Fruit fly (Drosophila melanogaster) whole organism, wandering third instar larva: ENCODE results near the gene CG14459.

Source experiments
- Abd-B ChIP-seq: fragments of >200 bp; optimal IDR thresholded peaks from 2 replicates; lab custom pipeline; 2017; ENCODE audit warnings: missing biosample characterization, missing genetic modification characterization
- CG32264 ChIP-seq: fragments of 200-800 bp; sonication (Bioruptor generic); optimal IDR thresholded peaks from 2 replicates; lab custom pipeline; 2016; ENCODE audit warnings: missing biosample characterization, missing genetic modification characterization
- CrebA ChIP-seq: fragments of 200-800 bp; sonication (Bioruptor generic); optimal IDR thresholded peaks from 2 replicates; lab custom pipeline; 2016; ENCODE audit warnings: missing biosample characterization, mild to moderate bottlenecking, missing genetic modification characterization, borderline replicate concordance
- Dfd ChIP-seq: fragments of >200 bp; optimal IDR thresholded peaks from 2 replicates; lab custom pipeline; 2017; ENCODE audit warnings: missing biosample characterization, missing genetic modification characterization
- Dif ChIP-seq: fragments of 200-275, 200-300 bp; sonication (Bioruptor generic); optimal IDR thresholded peaks from 2 replicates; lab custom pipeline; 2018; ENCODE audit warnings: missing biosample characterization, missing genetic modification characterization; ENCODE audit not compliant: partially characterized antibody
- GATAd ChIP-seq: sonication (Bioruptor generic); optimal IDR thresholded peaks from 2 replicates; lab custom pipeline; 2016; ENCODE audit warnings: missing biosample characterization, missing genetic modification characterization
- Hr83 ChIP-seq: fragments of 200-300 bp; sonication (Bioruptor generic); optimal IDR thresholded peaks from 2 replicates; lab custom pipeline; 2016; ENCODE audit warnings: missing biosample characterization, mild to moderate bottlenecking, missing genetic modification characterization, moderate library complexity; ENCODE audit not compliant: poor library complexity, severe bottlenecking
- Jra ChIP-seq: sonication (Bioruptor generic); optimal IDR thresholded peaks from 2 replicates; lab custom pipeline; 2016; ENCODE audit warnings: missing biosample characterization, missing genetic modification characterization
- Mio ChIP-seq: sonication (Bioruptor generic); optimal IDR thresholded peaks from 2 replicates; lab custom pipeline; 2016; ENCODE audit warnings: missing biosample characterization, missing genetic modification characterization
- Myc ChIP-seq: fragments of >200 bp; optimal IDR thresholded peaks from 2 replicates; lab custom pipeline; 2017
- OdsH ChIP-seq: fragments of 200-800 bp; sonication (Bioruptor generic); optimal IDR thresholded peaks from 2 replicates; lab custom pipeline; 2016; ENCODE audit warnings: missing biosample characterization, mild to moderate bottlenecking, missing genetic modification characterization
- Vsx2 ChIP-seq: fragments of 200-300, 225-300 bp; sonication (Bioruptor generic); optimal IDR thresholded peaks from 2 replicates; lab custom pipeline; 2018; ENCODE audit warnings: missing biosample characterization, missing genetic modification characterization; ENCODE audit not compliant: partially characterized antibody
- br ChIP-seq: fragments of 200-800 bp; sonication (Bioruptor generic); optimal IDR thresholded peaks from 2 replicates; lab custom pipeline; 2016; ENCODE audit warnings: missing biosample characterization, missing genetic modification characterization
- brk ChIP-seq: fragments of 200-800 bp; sonication (Bioruptor generic); optimal IDR thresholded peaks from 2 replicates; lab custom pipeline; 2016; ENCODE audit warnings: missing biosample characterization, mild to moderate bottlenecking, missing genetic modification characterization
- dmrt93B ChIP-seq: fragments of 200-800 bp; sonication (Bioruptor generic); optimal IDR thresholded peaks from 2 replicates; lab custom pipeline; 2018; ENCODE audit warnings: missing biosample characterization, mild to moderate bottlenecking, missing genetic modification characterization
- dsf ChIP-seq: sonication (Bioruptor generic); optimal IDR thresholded peaks from 2 replicates; lab custom pipeline; 2016; ENCODE audit warnings: missing biosample characterization, missing genetic modification characterization, borderline replicate concordance
- foxo ChIP-seq, 2 experiments: fragments of 200-800 bp; sonication (Bioruptor generic); optimal IDR thresholded peaks; 2 replicates in 1 of 2; 3 replicates in 1 of 2; lab custom pipeline; 2016 to 2017; ENCODE audit warnings: missing biosample characterization in 2 of 2, missing genetic modification characterization in 2 of 2
- fru ChIP-seq: fragments of 200-800 bp; sonication (Bioruptor generic); optimal IDR thresholded peaks from 3 replicates; lab custom pipeline; 2016; ENCODE audit warnings: missing biosample characterization, mild to moderate bottlenecking, missing genetic modification characterization
- h ChIP-seq: fragments of 200-800 bp; sonication (Bioruptor generic); optimal IDR thresholded peaks from 3 replicates; lab custom pipeline; 2016; ENCODE audit warnings: missing biosample characterization, mild to moderate bottlenecking, missing genetic modification characterization
- jim ChIP-seq: fragments of 175-275, 200-325 bp; sonication (Bioruptor generic); optimal IDR thresholded peaks from 2 replicates; lab custom pipeline; 2016; ENCODE audit warnings: missing biosample characterization, mild to moderate bottlenecking, missing genetic modification characterization
- lola ChIP-seq: fragments of >200 bp; optimal IDR thresholded peaks from 2 replicates; lab custom pipeline; 2017; ENCODE audit warnings: missing biosample characterization, missing genetic modification characterization
- pan ChIP-seq: fragments of >200 bp; optimal IDR thresholded peaks from 2 replicates; lab custom pipeline; 2017
- psq ChIP-seq: fragments of 200-800 bp; sonication (Bioruptor generic); optimal IDR thresholded peaks from 3 replicates; lab custom pipeline; 2017; ENCODE audit warnings: missing biosample characterization, mild to moderate bottlenecking, missing genetic modification characterization, moderate library complexity
- rgr ChIP-seq: fragments of 200-800 bp; sonication (Bioruptor generic); optimal IDR thresholded peaks from 3 replicates; lab custom pipeline; 2016; ENCODE audit warnings: missing biosample characterization, mild to moderate bottlenecking, missing genetic modification characterization
- sage ChIP-seq: fragments of 200-800 bp; sonication (Bioruptor generic); optimal IDR thresholded peaks from 2 replicates; lab custom pipeline; 2016; ENCODE audit warnings: missing biosample characterization, mild to moderate bottlenecking, missing genetic modification characterization
- tai ChIP-seq: sonication (Bioruptor generic); optimal IDR thresholded peaks from 2 replicates; lab custom pipeline; 2016; ENCODE audit warnings: missing biosample characterization, missing genetic modification characterization
- usp ChIP-seq: fragments of >200 bp; optimal IDR thresholded peaks from 2 replicates; lab custom pipeline; 2017; ENCODE audit warnings: missing biosample characterization, missing genetic modification characterization

Gene CG14459

DNA sequence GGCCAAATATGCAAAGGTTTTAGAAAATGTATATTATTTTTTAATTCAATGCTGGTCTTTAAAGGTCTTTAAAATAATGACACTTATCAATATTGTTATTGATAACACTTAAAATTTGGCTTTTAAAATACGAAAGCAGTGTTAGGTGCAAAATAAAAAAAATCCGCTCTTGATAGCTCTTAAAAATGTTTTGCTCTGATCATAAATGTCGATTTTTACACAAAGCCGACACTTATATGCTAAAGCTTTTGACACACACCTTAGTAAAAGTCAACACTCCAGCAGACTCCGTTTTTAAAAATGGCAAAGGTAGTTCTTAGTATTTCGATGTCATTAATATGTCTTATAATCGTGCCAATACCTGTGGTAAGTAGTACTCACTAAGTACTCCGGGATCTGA lies 7.6 kb upstream of the CG14459 start, which contains the start of gene CG33766:
TSS of gene CG33766 (plus strand) at position 301 of the 400 bp plus-strand sequence.
- TF ChIP-seq br = no peak
- no peak for TF ChIP-seq pan (lab: Kevin White, UChicago)
- TF ChIP-seq foxo (GFP tag; optimal IDR thresholded peaks at IDR 0.05; lab: Kevin White, UChicago) = no peak
- TF ChIP-seq dmrt93B (GFP tag; lab: Kevin White, UChicago) = no peak
- no peak for TF ChIP-seq brk

DNA sequence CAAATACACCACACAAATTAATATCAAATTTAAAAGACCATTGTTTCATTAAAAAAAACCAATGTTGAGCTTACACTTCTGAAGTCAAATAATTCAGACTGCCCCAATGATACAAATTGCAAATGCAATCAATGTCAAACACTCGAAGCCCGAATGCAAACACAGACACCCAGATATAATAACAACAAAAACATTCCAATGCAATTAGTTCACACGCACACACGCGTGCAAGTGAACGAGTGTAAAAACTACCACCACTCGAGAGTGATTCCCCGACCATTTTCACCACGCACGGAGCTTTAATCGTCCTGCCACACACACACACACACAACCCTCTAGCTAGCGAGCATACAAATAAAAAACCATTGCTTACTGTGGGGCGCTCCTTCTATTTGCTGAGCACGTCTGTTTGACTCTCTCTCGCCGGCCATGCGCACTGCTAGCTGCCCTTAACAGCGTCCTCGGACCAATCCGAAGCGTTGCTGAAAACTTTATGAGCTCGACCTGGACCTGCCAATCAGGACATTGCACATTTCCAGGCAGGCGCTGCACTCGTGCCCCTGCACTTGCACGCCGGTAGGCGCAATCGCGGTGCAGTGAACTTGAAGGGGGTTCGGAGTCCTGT lies 4.7 kb upstream of the CG14459 start:
- no peak for TF ChIP-seq fru
- TF ChIP-seq, all 38 proteins: peak for 0

DNA sequence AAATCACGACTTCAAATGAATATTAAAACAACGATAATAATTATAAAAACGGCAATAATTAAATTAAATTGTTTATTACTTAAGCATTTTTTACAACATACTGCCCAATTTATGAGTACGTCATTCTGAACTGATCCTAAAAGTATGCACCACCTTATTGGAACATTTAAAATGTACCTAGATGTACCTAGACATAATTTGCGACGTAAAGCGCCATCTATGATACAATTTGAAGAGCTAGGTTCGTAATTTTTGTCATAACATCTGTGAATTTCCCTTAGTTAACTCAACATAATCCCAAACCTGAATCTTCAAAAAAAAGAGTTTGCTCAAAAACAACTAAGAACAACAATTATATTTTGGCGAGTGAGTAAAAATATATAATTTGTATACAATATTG lies 3.6 kb downstream of the CG14459 start:
- TF ChIP-seq Myc (peak; percentile 52), h (GFP tag; lab: Kevin White, UChicago) (no peak)
- TF ChIP-seq, all 38 proteins: peak for 1

DNA sequence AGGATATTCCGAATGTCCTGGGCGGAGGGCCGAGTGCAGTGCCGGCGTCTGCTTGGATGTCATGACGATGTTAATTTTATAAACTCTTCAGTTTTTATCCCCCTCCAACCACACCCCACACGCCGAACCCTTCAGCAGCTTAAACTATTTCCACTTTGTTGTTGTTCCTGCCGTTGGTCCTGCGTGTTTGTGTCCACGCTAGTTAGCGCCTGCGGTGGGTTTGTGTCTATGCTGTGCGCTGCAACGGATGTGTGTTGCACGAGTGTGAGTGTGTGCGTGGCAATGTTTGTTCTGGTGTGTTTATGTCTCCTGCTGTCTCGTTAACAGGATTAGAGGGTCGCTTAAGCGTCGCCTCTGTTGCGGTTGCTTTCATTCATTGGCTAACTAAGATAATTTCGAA lies 20.9 kb downstream of the CG14459 start:
- TF ChIP-seq dsf (GFP tag; lab: Kevin White, UChicago) = no peak
- no peak for TF ChIP-seq GATAd
- TF ChIP-seq Dfd = no peak
- TF ChIP-seq Dif = no peak
- TF ChIP-seq Myc = no peak
- TF ChIP-seq Abd-B = no peak
- TF ChIP-seq sage (GFP tag; lab: Kevin White, UChicago) = no peak
- no peak for TF ChIP-seq jim (GFP tag; lab: Kevin White, UChicago)
- no peak for TF ChIP-seq usp
- no peak for TF ChIP-seq OdsH (GFP tag; lab: Kevin White, UChicago)
- no peak for TF ChIP-seq rgr (GFP tag; lab: Kevin White, UChicago)
- no peak for TF ChIP-seq psq (GFP tag; lab: Kevin White, UChicago)
- no peak for TF ChIP-seq CrebA (GFP tag; lab: Kevin White, UChicago)
- TF ChIP-seq tai = no peak
- no peak for TF ChIP-seq Jra (GFP tag; lab: Kevin White, UChicago)
- no peak for TF ChIP-seq CG32264
- no peak for TF ChIP-seq pan (lab: Kevin White, UChicago)
- no peak for TF ChIP-seq Mio (GFP tag; lab: Kevin White, UChicago)
- no peak for TF ChIP-seq dmrt93B (GFP tag; lab: Kevin White, UChicago)

DNA sequence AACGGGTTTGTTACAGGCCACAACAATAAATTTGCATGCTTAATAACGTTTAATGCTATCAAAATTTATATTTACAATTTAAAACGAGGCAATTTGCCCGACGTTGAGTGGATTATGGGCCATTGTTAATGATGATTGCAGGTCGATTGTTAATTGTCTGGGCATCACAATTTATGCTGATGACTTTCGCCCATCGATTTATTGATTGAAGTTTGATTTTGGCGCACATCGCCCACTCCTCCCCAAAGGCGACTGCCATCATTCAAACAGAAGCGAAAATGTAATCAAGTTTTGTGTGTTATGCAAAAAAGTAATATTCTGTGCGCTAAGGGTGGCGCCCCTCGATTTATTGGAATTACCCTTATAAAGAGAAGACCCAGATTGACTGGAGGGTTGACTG lies 30.6 kb downstream of the CG14459 start:
- TF ChIP-seq psq (GFP tag; lab: Kevin White, UChicago) = no peak
- no peak for TF ChIP-seq rgr (GFP tag; lab: Kevin White, UChicago)
- no peak for TF ChIP-seq jim (GFP tag; lab: Kevin White, UChicago)

DNA sequence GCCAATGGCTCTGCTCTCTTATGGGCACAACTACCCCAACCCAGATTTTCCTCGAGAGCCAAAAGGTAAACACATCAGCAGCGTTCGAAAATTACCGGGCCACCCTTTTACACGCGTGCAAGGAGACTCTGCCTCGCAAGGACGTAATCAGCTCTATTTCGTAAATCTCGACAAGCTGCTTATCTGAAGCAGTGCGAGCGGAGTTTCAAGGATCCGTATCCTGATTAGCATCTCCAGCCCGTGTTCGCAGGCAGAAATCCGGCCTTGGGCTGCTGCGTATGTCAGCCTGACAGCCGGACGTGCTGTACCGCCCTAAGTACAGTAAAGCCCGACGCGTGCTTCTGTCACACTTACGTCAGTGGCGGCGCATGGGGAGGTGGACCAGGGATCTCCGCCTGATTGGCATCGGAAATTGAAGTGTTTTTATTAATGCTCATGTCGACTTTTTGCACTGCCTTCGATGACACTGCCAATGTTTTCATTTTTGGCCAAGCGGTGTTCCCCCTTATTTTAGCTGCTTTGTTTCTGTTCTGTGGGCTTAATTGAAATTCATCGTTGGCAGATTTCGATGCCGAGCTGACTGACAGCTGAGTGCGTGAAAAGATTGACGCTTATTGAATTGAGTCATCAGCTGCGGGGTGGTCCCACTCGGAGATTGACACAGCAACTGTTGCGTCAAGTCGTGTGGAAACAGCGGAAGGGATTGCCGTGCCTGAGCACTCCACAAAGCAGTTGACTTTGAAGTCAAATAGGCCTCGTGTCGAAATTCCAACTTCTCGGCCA lies 31.9 kb downstream of the CG14459 start, which contains the start of gene ND-B14.5AL:
TSS of gene ND-B14.5AL (plus strand) at position 733 of the 783 bp plus-strand sequence.
- TF ChIP-seq br = no peak
- TF ChIP-seq fru = no peak
- TF ChIP-seq tai = no peak
- TF ChIP-seq, all 38 proteins: peak for 0

DNA sequence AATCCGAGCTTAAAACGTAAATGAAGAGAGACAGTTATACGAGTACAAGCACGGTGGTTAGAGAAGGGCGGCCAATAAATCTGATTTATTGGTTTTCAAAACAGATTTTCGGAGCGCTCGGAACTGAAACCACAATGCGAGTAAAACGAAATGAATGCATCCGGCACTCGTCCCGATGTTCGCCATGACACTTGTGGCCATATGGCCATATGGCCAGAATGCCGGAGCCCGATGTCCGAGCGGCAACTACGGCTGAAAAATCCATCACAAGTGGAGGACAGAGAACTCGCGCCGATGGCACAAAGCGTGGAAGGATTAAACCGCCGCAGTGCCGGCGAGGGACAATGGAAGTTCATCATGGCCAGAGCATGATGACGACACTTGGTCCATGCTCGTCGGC lies 48.6 kb downstream of the CG14459 start:
- no peak for TF ChIP-seq pan (lab: Kevin White, UChicago)
- TF ChIP-seq Hr83 = no peak
- TF ChIP-seq lola (GFP tag; lab: Kevin White, UChicago) = no peak
- TF ChIP-seq Vsx2 = no peak
- TF ChIP-seq dmrt93B (GFP tag; lab: Kevin White, UChicago) = no peak
- no peak for TF ChIP-seq CrebA (GFP tag; lab: Kevin White, UChicago)
